Worm (Caenorhabditis elegans): ENCODE measurements around the gene cpg-8.

Gene cpg-8

ce11 chrV:4667062-4667461 lies 25.2 kb downstream of the cpg-8 start:
- TF ChIP-seq nhr-11 (tag; optimal IDR thresholded peaks at IDR 0.05) (no peak), dmd-8 (GFP tag; IDR thresholded peaks at IDR 0.05) (peak; percentile 45; the same call in 1 of the 2 replicates), set-16 (GFP tag; IDR thresholded peaks at IDR 0.05) (peak; percentile 80)

- TF ChIP-seq F37D6.2 (tag; optimal IDR thresholded peaks at IDR 0.05) (no peak), fkh-10 (GFP tag; optimal IDR thresholded peaks at IDR 0.05) (no peak), arid-1 (GFP tag; conservative IDR thresholded peaks at IDR 0.05) (no peak), tra-1 (GFP tag; IDR thresholded peaks at IDR 0.05) (no peak), nhr-6 (tag; optimal IDR thresholded peaks at IDR 0.05) (no peak), gei-8 (GFP tag; optimal IDR thresholded peaks at IDR 0.05) (no peak), cey-2 (tag; optimal IDR thresholded peaks at IDR 0.05; ENCODE audit: borderline replicate concordance, insufficient read depth) (no peak)
These were observed 26.6 kb downstream of the cpg-8 start, which contains the start of gene srx-73 for ce11 chrV:4665651-4666050. Gene srx-73, minus strand, starts transcription at chrV:4665751.

- TF ChIP-seq daf-16 (GFP tag; optimal IDR thresholded peaks at IDR 0.05) (no peak), daf-16 (tag; optimal IDR thresholded peaks at IDR 0.05) (no peak), lsy-2 (tag; optimal IDR thresholded peaks at IDR 0.05) (no peak), dve-1 (tag; optimal IDR thresholded peaks at IDR 0.05; ENCODE audit: insufficient read depth) (no peak), snpc-4 (tag; optimal IDR thresholded peaks at IDR 0.05) (no peak), F10B5.3 (tag; optimal IDR thresholded peaks at IDR 0.05) (no peak)
These were observed 29.8 kb downstream of the cpg-8 start, which contains the start of gene srx-74 for ce11 chrV:4662400-4662799. Gene srx-74, minus strand, starts transcription at chrV:4662500.

- no peak for TF ChIP-seq gei-8 (GFP tag; optimal IDR thresholded peaks at IDR 0.05)
- no peak for TF ChIP-seq lin-15B (tag; optimal IDR thresholded peaks at IDR 0.05)
- no peak for TF ChIP-seq Y75B8A.6 (GFP tag; IDR thresholded peaks at IDR 0.05)
- TF ChIP-seq tra-1 (GFP tag; IDR thresholded peaks at IDR 0.05): no peak
- no peak for TF ChIP-seq zfp-3 (GFP tag; conservative IDR thresholded peaks at IDR 0.05)
- TF ChIP-seq aly-2 (tag; optimal IDR thresholded peaks at IDR 0.05): no peak
- no peak for TF ChIP-seq ceh-20 (GFP tag; IDR thresholded peaks at IDR 0.05)
- no peak for TF ChIP-seq tag-97 (GFP tag; IDR thresholded peaks at IDR 0.05)
- no peak for TF ChIP-seq nhr-11 (tag; optimal IDR thresholded peaks at IDR 0.05)
- TF ChIP-seq pha-4 (GFP tag; IDR thresholded peaks at IDR 0.05): no peak
- no peak for TF ChIP-seq pha-4 (tag; optimal IDR thresholded peaks at IDR 0.05)
- no peak for TF ChIP-seq nhr-111 (GFP tag; optimal IDR thresholded peaks at IDR 0.05)
- TF ChIP-seq lir-3 (tag; optimal IDR thresholded peaks at IDR 0.05): no peak
- TF ChIP-seq madf-9 (GFP tag; conservative IDR thresholded peaks at IDR 0.05): no peak
- no peak for TF ChIP-seq cey-2 (tag; optimal IDR thresholded peaks at IDR 0.05; ENCODE audit: borderline replicate concordance, insufficient read depth)
These were observed 37.1 kb downstream of the cpg-8 start, which contains the start of gene F41F3.9 for ce11 chrV:4655175-4655574. Gene F41F3.9, plus strand, starts transcription at chrV:4655475.

ce11 chrV:4653871-4654605 lies 38.2 kb downstream of the cpg-8 start, which contains the start of the genes col-139 and F41F3.1:
Gene col-139, minus strand, starts transcription at chrV:4653971.
Gene F41F3.1, plus strand, starts transcription at chrV:4654555.
- TF ChIP-seq nhr-111 (GFP tag; optimal IDR thresholded peaks at IDR 0.05): no peak

- TF ChIP-seq ctbp-1 (GFP tag; IDR thresholded peaks at IDR 0.05): 0 out of 2 replicates have a peak, but pooled peaks have one; percentile 6
- TF ChIP-seq madf-5 (GFP tag; IDR thresholded peaks at IDR 0.05): peak; percentile 30 to 79; a peak in 1 of 4 replicates
- TF ChIP-seq unc-39 (tag; optimal IDR thresholded peaks at IDR 0.05): no peak
- 0 out of 2 replicates have a peak, but pooled peaks have one; percentile 29 for TF ChIP-seq tra-1 (GFP tag; IDR thresholded peaks at IDR 0.05)
- 0 out of 2 replicates have a peak, but pooled peaks have one; percentile 26 for TF ChIP-seq egl-43 (GFP tag; IDR thresholded peaks at IDR 0.05)
- TF ChIP-seq set-16 (GFP tag; IDR thresholded peaks at IDR 0.05): peak; percentile 99
- no peak for TF ChIP-seq duxl-1 (tag; optimal IDR thresholded peaks at IDR 0.05; ENCODE audit: poor library complexity)
- TF ChIP-seq T26A8.4 (GFP tag; IDR thresholded peaks at IDR 0.05): peak; percentile 29; the same call in 1 of the 2 replicates
- peak; percentile 17 for TF ChIP-seq mxl-3 (GFP tag; optimal IDR thresholded peaks at IDR 0.05)
These were observed 39.1 kb downstream of the cpg-8 start for ce11 chrV:4653093-4653492.

Measured in whole organism, L4 larva.